Fruit fly (Drosophila melanogaster) whole organism, embryonic: ENCODE measurements around the gene CG31493.

ENCODE experiments used
- Atf-2 ChIP-seq: fragments of 200-800 bp; sonication (Bioruptor generic); optimal IDR thresholded peaks from 2 replicates; lab custom pipeline; 2016; ENCODE audit warnings: missing biosample characterization, missing genetic modification characterization
- Awh ChIP-seq: fragments of 200-800 bp; sonication (Bioruptor generic); IDR thresholded peaks from 2 replicates; pipeline ENCODE4, ENCODE4 v1.3.6; 2022; ENCODE audit warnings: missing biosample characterization, missing genetic modification characterization
- Blimp-1 ChIP-seq: fragments of 200-800 bp; sonication (Bioruptor generic); optimal IDR thresholded peaks from 3 replicates; lab custom pipeline; 2018; ENCODE audit warnings: missing biosample characterization, missing genetic modification characterization, mild to moderate bottlenecking, moderate library complexity, missing genetic modification reagents
- CG10267 ChIP-seq: fragments of 200-800 bp; sonication (Bioruptor generic); optimal IDR thresholded peaks from 2 replicates; lab custom pipeline; 2018; ENCODE audit warnings: missing biosample characterization, mild to moderate bottlenecking, missing genetic modification characterization, moderate library complexity
- CG10543 ChIP-seq: fragments of 200-800 bp; sonication (Bioruptor generic); optimal IDR thresholded peaks from 3 replicates; lab custom pipeline; 2017; ENCODE audit warnings: missing biosample characterization, mild to moderate bottlenecking, missing genetic modification characterization, moderate library complexity
- CG11093 ChIP-seq: fragments of 200-800 bp; sonication (Bioruptor generic); IDR thresholded peaks from 3 replicates; pipeline ENCODE4 v1.3.6; 2022; ENCODE audit warnings: missing biosample characterization, missing genetic modification characterization
- CG11560 ChIP-seq: fragments of 200-800 bp; sonication (Bioruptor generic); IDR thresholded peaks from 3 replicates; pipeline ENCODE4 v1.3.6; 2022; ENCODE audit warnings: missing biosample characterization, missing genetic modification characterization
- CG14710 ChIP-seq: fragments of 200-800 bp; sonication (Bioruptor generic); optimal IDR thresholded peaks from 3 replicates; lab custom pipeline; 2019; ENCODE audit warnings: missing biosample characterization, mild to moderate bottlenecking, missing genetic modification characterization, moderate library complexity
- CG16863 ChIP-seq: fragments of 200-800 bp; sonication (Bioruptor generic); optimal IDR thresholded peaks from 3 replicates; lab custom pipeline; 2016; ENCODE audit warnings: missing biosample characterization, missing genetic modification characterization
- CG17385 ChIP-seq: fragments of 200-800 bp; sonication (Bioruptor generic); optimal IDR thresholded peaks from 3 replicates; lab custom pipeline; 2018; ENCODE audit warnings: missing biosample characterization, mild to moderate bottlenecking, missing genetic modification characterization
- CG18599 ChIP-seq: fragments of 200-800 bp; sonication (Bioruptor generic); optimal IDR thresholded peaks from 3 replicates; lab custom pipeline; 2017; ENCODE audit warnings: missing biosample characterization, missing genetic modification characterization, mild to moderate bottlenecking, moderate library complexity, missing genetic modification reagents
- CG31441 ChIP-seq: fragments of 200-800 bp; sonication (Bioruptor generic); IDR thresholded peaks from 2 replicates; pipeline ENCODE4 v1.3.6; 2022; ENCODE audit warnings: missing biosample characterization, missing genetic modification characterization
- CG32532 ChIP-seq: fragments of 200-800 bp; sonication (Bioruptor generic); IDR thresholded peaks from 2 replicates; pipeline ENCODE4 v1.3.6; 2022; ENCODE audit warnings: missing biosample characterization, missing genetic modification characterization
- CG4730 ChIP-seq: fragments of 200-800 bp; sonication (Bioruptor generic); IDR thresholded peaks from 2 replicates; pipeline ENCODE4 v1.3.6; 2022; ENCODE audit warnings: missing biosample characterization, missing genetic modification characterization
- CG6854 ChIP-seq: fragments of 200-800 bp; sonication (Bioruptor generic); optimal IDR thresholded peaks from 3 replicates; lab custom pipeline; 2017; ENCODE audit warnings: missing biosample characterization, mild to moderate bottlenecking, missing genetic modification characterization
- CG9817 ChIP-seq: fragments of 200-800 bp; sonication (Bioruptor generic); optimal IDR thresholded peaks from 2 replicates; lab custom pipeline; 2018; ENCODE audit warnings: missing biosample characterization, mild to moderate bottlenecking, missing genetic modification characterization, moderate library complexity
- Dad ChIP-seq: fragments of 200-800 bp; sonication (Bioruptor generic); optimal IDR thresholded peaks from 3 replicates; lab custom pipeline; 2016; ENCODE audit warnings: missing biosample characterization, missing genetic modification characterization
- Doc3 ChIP-seq: fragments of 200-800 bp; sonication (Bioruptor generic); IDR thresholded peaks from 3 replicates; pipeline ENCODE4 v1.3.6; 2022; ENCODE audit warnings: missing biosample characterization, missing genetic modification characterization; ENCODE audit not compliant: partially characterized antibody
- Drgx ChIP-seq: fragments of 200-800 bp; sonication (Bioruptor generic); IDR thresholded peaks from 2 replicates; pipeline ENCODE4 v1.3.6; 2022; ENCODE audit warnings: missing biosample characterization, missing genetic modification characterization
- Fer1 ChIP-seq: fragments of 200-800 bp; sonication (Bioruptor generic); optimal IDR thresholded peaks from 2 replicates; lab custom pipeline; 2017; ENCODE audit warnings: missing biosample characterization, mild to moderate bottlenecking, missing genetic modification characterization
- Fer3 ChIP-seq: fragments of 200-800 bp; sonication (Bioruptor generic); optimal IDR thresholded peaks from 2 replicates; lab custom pipeline; 2018; ENCODE audit warnings: missing biosample characterization, mild to moderate bottlenecking, missing genetic modification characterization, moderate library complexity
- HLH3B ChIP-seq: fragments of 200-800 bp; sonication (Bioruptor generic); IDR thresholded peaks from 2 replicates; pipeline ENCODE4 v1.3.6; 2022; ENCODE audit warnings: missing biosample characterization, missing genetic modification characterization
- MTF-1 ChIP-seq: fragments of 200-800 bp; sonication (Bioruptor generic); optimal IDR thresholded peaks from 2 replicates; lab custom pipeline; 2018; ENCODE audit warnings: missing biosample characterization, mild to moderate bottlenecking, missing genetic modification characterization, borderline replicate concordance
- Max ChIP-seq: fragments of 200-800 bp; sonication (Bioruptor generic); optimal IDR thresholded peaks from 2 replicates; lab custom pipeline; 2016; ENCODE audit warnings: missing biosample characterization, mild to moderate bottlenecking, missing genetic modification characterization
- Poxn ChIP-seq: fragments of 200-800 bp; sonication (Bioruptor generic); IDR thresholded peaks from 2 replicates; pipeline ENCODE4 v1.3.6; 2022; ENCODE audit warnings: missing biosample characterization, missing genetic modification characterization
- Trl ChIP-seq, 3 experiments: fragments of >200 bp in 2 of 3; fragments of 200-800 bp in 1 of 3; sonication (Bioruptor generic) in 1 of 3; optimal IDR thresholded peaks; 2 replicates in 1 of 3; 3 replicates in 2 of 3; lab custom pipeline; 2016 to 2017; ENCODE audit warnings: missing biosample characterization in 1 of 3, missing genetic modification characterization in 1 of 3
- Xrp1 ChIP-seq: fragments of 200-800 bp; sonication (Bioruptor generic); IDR thresholded peaks from 2 replicates; pipeline ENCODE4 v1.3.6; 2022; ENCODE audit warnings: missing biosample characterization, missing genetic modification characterization
- abd-A ChIP-seq: fragments of 200-800 bp; sonication (Bioruptor generic); optimal IDR thresholded peaks from 3 replicates; lab custom pipeline; 2019; ENCODE audit warnings: missing biosample characterization, mild to moderate bottlenecking, missing genetic modification characterization, moderate library complexity
- ase ChIP-seq: fragments of 200-800 bp; sonication (Bioruptor generic); IDR thresholded peaks from 3 replicates; pipeline ENCODE4 v1.3.6; 2022; ENCODE audit warnings: missing biosample characterization, missing genetic modification characterization
- bcd ChIP-seq: fragments of 200-800 bp; sonication (Bioruptor generic); optimal IDR thresholded peaks from 2 replicates; lab custom pipeline; 2017; ENCODE audit warnings: missing biosample characterization, mild to moderate bottlenecking, missing genetic modification characterization
- bigmax ChIP-seq: fragments of 200-800 bp; sonication (Bioruptor generic); optimal IDR thresholded peaks from 2 replicates; lab custom pipeline; 2018; ENCODE audit warnings: missing biosample characterization, mild to moderate bottlenecking, missing genetic modification characterization
- cad ChIP-seq: fragments of >200 bp; optimal IDR thresholded peaks from 2 replicates; lab custom pipeline; 2017; ENCODE audit warnings: missing biosample characterization, missing genetic modification characterization
- dm ChIP-seq: fragments of 200-800 bp; sonication (Bioruptor generic); optimal IDR thresholded peaks from 3 replicates; lab custom pipeline; 2016; ENCODE audit warnings: missing biosample characterization, missing genetic modification characterization
- dysf ChIP-seq: fragments of 200-800 bp; sonication (Bioruptor generic); IDR thresholded peaks from 3 replicates; pipeline ENCODE4 v1.3.6; 2022; ENCODE audit warnings: missing biosample characterization, missing genetic modification characterization
- ems ChIP-seq: fragments of 200-800 bp; sonication (Bioruptor generic); optimal IDR thresholded peaks from 3 replicates; lab custom pipeline; 2016; ENCODE audit warnings: missing biosample characterization, missing genetic modification characterization
- esg ChIP-seq: fragments of 200-800 bp; sonication (Bioruptor generic); conservative IDR thresholded peaks from 2 replicates; pipeline ENCODE4 v1.3.6; 2022; ENCODE audit warnings: missing biosample characterization, missing genetic modification characterization
- fd64A ChIP-seq: fragments of 200-800 bp; sonication (Bioruptor generic); optimal IDR thresholded peaks from 3 replicates; lab custom pipeline; 2018; ENCODE audit warnings: missing biosample characterization, mild to moderate bottlenecking, missing genetic modification characterization
- grau ChIP-seq: fragments of 200-800 bp; optimal IDR thresholded peaks from 3 replicates; lab custom pipeline; 2019; ENCODE audit warnings: missing biosample characterization, mild to moderate bottlenecking, missing genetic modification characterization, moderate library complexity
- ham ChIP-seq: fragments of 200-800 bp; sonication (Bioruptor generic); IDR thresholded peaks from 2 replicates; pipeline ENCODE4 v1.3.6; 2022; ENCODE audit warnings: missing biosample characterization, missing genetic modification characterization
- hb ChIP-seq: fragments of 200-800 bp; sonication (Bioruptor generic); IDR thresholded peaks from 3 replicates; pipeline ENCODE4 v1.3.6; 2022; ENCODE audit warnings: missing biosample characterization, missing genetic modification characterization; ENCODE audit not compliant: partially characterized antibody
- jigr1 ChIP-seq: fragments of 200-800 bp; sonication (Bioruptor generic); IDR thresholded peaks from 3 replicates; pipeline ENCODE4 v1.3.6; 2022; ENCODE audit warnings: missing biosample characterization, missing genetic modification characterization
- ken ChIP-seq: fragments of 200-800 bp; sonication (Bioruptor generic); IDR thresholded peaks from 3 replicates; pipeline ENCODE4 v1.3.6; 2022; ENCODE audit warnings: missing biosample characterization, missing genetic modification characterization
- mirr ChIP-seq: fragments of 200-800 bp; sonication (Bioruptor generic); optimal IDR thresholded peaks from 3 replicates; lab custom pipeline; 2018; ENCODE audit warnings: missing biosample characterization, mild to moderate bottlenecking, missing genetic modification characterization
- nom ChIP-seq: fragments of 200-800 bp; sonication (Bioruptor generic); optimal IDR thresholded peaks from 2 replicates; lab custom pipeline; 2017; ENCODE audit warnings: missing biosample characterization, missing genetic modification characterization, mild to moderate bottlenecking, moderate library complexity, missing genetic modification reagents
- onecut ChIP-seq: fragments of 200-800 bp; sonication (Bioruptor generic); IDR thresholded peaks from 2 replicates; pipeline ENCODE4 v1.3.6; 2022; ENCODE audit warnings: missing biosample characterization, missing genetic modification characterization
- pho ChIP-seq: fragments of 200-800 bp; sonication (Bioruptor generic); optimal IDR thresholded peaks from 2 replicates; lab custom pipeline; 2016; ENCODE audit warnings: missing biosample characterization, missing genetic modification characterization
- rib ChIP-seq: fragments of 200-800 bp; sonication (Bioruptor generic); IDR thresholded peaks from 2 replicates; pipeline ENCODE4 v1.3.6; 2022; ENCODE audit warnings: missing biosample characterization, missing genetic modification characterization
- sens ChIP-seq: fragments of 200-800 bp; sonication (Bioruptor generic); peaks from one replicate; lab custom pipeline; 2016; ENCODE audit warnings: missing biosample characterization, missing genetic modification characterization
- sima ChIP-seq: fragments of 200-800 bp; sonication (Bioruptor generic); optimal IDR thresholded peaks from 2 replicates; lab custom pipeline; 2016; ENCODE audit warnings: missing biosample characterization, missing genetic modification characterization
- tll ChIP-seq, 2 experiments: fragments of 200-800 bp in 1 of 2; fragments of >200 bp in 1 of 2; sonication (Bioruptor generic) in 1 of 2; optimal IDR thresholded peaks; 2 replicates each; lab custom pipeline; 2017 to 2019; ENCODE audit warnings: missing biosample characterization in 2 of 2, missing genetic modification characterization in 2 of 2, mild to moderate bottlenecking in 1 of 2, moderate library complexity in 1 of 2

Gene CG31493

dm6 chr3R:7108589-7109312 is 22.6 kb upstream of the CG31493 start (continued):
- TF ChIP-seq CG18599 (GFP tag; lab: Kevin White, UChicago) (peak; percentile 86), dm (GFP tag; lab: Kevin White, UChicago) (peak; percentile 79), grau (tag; lab: Kevin White, UChicago) (peak; percentile 94), CG11093 (GFP tag; lab: Robert Waterston, UW) (peak; percentile 94), dysf (GFP tag; lab: Robert Waterston, UW) (no peak), Poxn (GFP tag; lab: Robert Waterston, UW) (no peak), rib (GFP tag; lab: Robert Waterston, UW) (no peak), CG11560 (tag; lab: Robert Waterston, UW) (no peak), sima (GFP tag; lab: Kevin White, UChicago) (peak; percentile 67), ase (no peak), nom (GFP tag; lab: Kevin White, UChicago) (peak; percentile 62), ham (GFP tag; lab: Robert Waterston, UW) (no peak), ems (peak; percentile 87), CG10543 (no peak), bcd (peak; percentile 91), pho (GFP tag; lab: Kevin White, UChicago) (peak; percentile 68), ken (GFP tag; lab: Robert Waterston, UW) (no peak), sens (peak; percentile 100), CG31441 (GFP tag; lab: Robert Waterston, UW) (no peak), Drgx (GFP tag; lab: Robert Waterston, UW) (no peak), Atf-2 (GFP tag; lab: Kevin White, UChicago) (peak; percentile 94), CG9817 (tag; lab: Kevin White, UChicago) (peak; percentile 68), Xrp1 (GFP tag; lab: Robert Waterston, UW) (no peak), fd64A (GFP tag; lab: Kevin White, UChicago) (peak; percentile 92), jigr1 (no peak), CG14710 (tag; lab: Kevin White, UChicago) (peak; percentile 98), bigmax (GFP tag; lab: Kevin White, UChicago) (no peak), esg (GFP tag; lab: Robert Waterston, UW) (no peak), CG6854 (GFP tag; lab: Kevin White, UChicago) (peak; percentile 60), CG10267 (tag; lab: Kevin White, UChicago) (peak; percentile 95), Awh (GFP tag; lab: Robert Waterston, UW) (no peak), Fer3 (tag; lab: Kevin White, UChicago) (peak; percentile 88), Fer1 (GFP tag; lab: Kevin White, UChicago) (peak; percentile 63), Max (GFP tag; lab: Kevin White, UChicago) (peak; percentile 92), CG16863 (GFP tag; lab: Kevin White, UChicago) (peak; percentile 91), CG32532 (no peak), Doc3 (GFP tag; lab: Robert Waterston, UW) (no peak), abd-A (tag; lab: Kevin White, UChicago) (no peak), MTF-1 (peak; percentile 91), Trl (optimal IDR thresholded peaks at IDR 0.05; lab: Kevin White, UChicago) (peak in 1 of 2 experiments; percentile 69), Trl (GFP tag; optimal IDR thresholded peaks at IDR 0.05; lab: Kevin White, UChicago) (peak; percentile 76), CG4730 (GFP tag; lab: Robert Waterston, UW) (no peak), tll (GFP tag; optimal IDR thresholded peaks at IDR 0.05; lab: Kevin White, UChicago) (peak in 1 of 2 experiments; percentile 76), CG17385 (GFP tag; lab: Kevin White, UChicago) (peak; percentile 93), mirr (no peak), Blimp-1 (GFP tag; lab: Kevin White, UChicago) (peak; percentile 98), onecut (GFP tag; lab: Robert Waterston, UW) (peak; percentile 90), Dad (GFP tag; lab: Kevin White, UChicago) (peak; percentile 87), hb (GFP tag; lab: Robert Waterston, UW) (no peak), HLH3B (GFP tag; lab: Robert Waterston, UW) (no peak), cad (no peak)
